Worm (Caenorhabditis elegans): ENCODE data around the gene F26G1.10.
A peak's percentile ranks its signal among the peaks of the same experiment; 100 is the strongest.

F26G1.10 gene

ce11 chrII:4806261-4806660 lies 32.1 kb downstream of the F26G1.10 start:
- no peak for TF ChIP-seq nhr-11 (tag; optimal IDR thresholded peaks at IDR 0.05)
- peak in 1 of 2 experiments; percentile 16 for TF ChIP-seq lsy-2 (tag; optimal IDR thresholded peaks at IDR 0.05)
- TF ChIP-seq F49E8.2 (tag; optimal IDR thresholded peaks at IDR 0.05; ENCODE audit: borderline replicate concordance) = no peak
- TF ChIP-seq ceh-20 (GFP tag; IDR thresholded peaks at IDR 0.05) = peak; percentile 35; the same call in 1 of the 2 replicates
- TF ChIP-seq hlh-30 (tag; optimal IDR thresholded peaks at IDR 0.05; ENCODE audit: insufficient read depth) = no peak
- TF ChIP-seq lir-3 (tag; optimal IDR thresholded peaks at IDR 0.05) = no peak
- no peak for TF ChIP-seq pha-4 (GFP tag; IDR thresholded peaks at IDR 0.05)
- no peak for TF ChIP-seq pha-4 (tag; optimal IDR thresholded peaks at IDR 0.05)
- TF ChIP-seq saeg-2 (GFP tag; IDR thresholded peaks at IDR 0.05) = no peak
- no peak for TF ChIP-seq hmg-1.1 (GFP tag; IDR thresholded peaks at IDR 0.05)
- TF ChIP-seq ceh-44 (GFP tag; IDR thresholded peaks at IDR 0.05) = no peak
- no peak for TF ChIP-seq lin-38 (GFP tag; IDR thresholded peaks at IDR 0.05)
- peak in 1 of 2 experiments; percentile 81 for TF ChIP-seq unc-62 (GFP tag; optimal IDR thresholded peaks at IDR 0.05 in 1 of 2)
- TF ChIP-seq unc-62 (tag; optimal IDR thresholded peaks at IDR 0.05) = no peak
- TF ChIP-seq vab-7 (GFP tag; IDR thresholded peaks at IDR 0.05) = no peak
- TF ChIP-seq dpl-1 (GFP tag; optimal IDR thresholded peaks at IDR 0.05) = no peak
- TF ChIP-seq unc-39 (tag; optimal IDR thresholded peaks at IDR 0.05) = no peak
- no peak for TF ChIP-seq nhr-42 (GFP tag; IDR thresholded peaks at IDR 0.05)
- TF ChIP-seq F26F4.8 (GFP tag; conservative IDR thresholded peaks at IDR 0.05) = no peak
- TF ChIP-seq madf-5 (GFP tag; IDR thresholded peaks at IDR 0.05) = no peak

- TF ChIP-seq ceh-44 (GFP tag; IDR thresholded peaks at IDR 0.05) (no peak), daf-16 (GFP tag; optimal IDR thresholded peaks at IDR 0.05) (peak in 1 of 2 experiments; percentile 18), daf-16 (tag; optimal IDR thresholded peaks at IDR 0.05) (no peak), lin-29 (GFP tag; IDR thresholded peaks at IDR 0.05) (no peak)
Measured at ce11 chrII:4806726-4807125, 32.5 kb downstream of the F26G1.10 start.

ce11 chrII:4811986-4812385 lies 37.8 kb downstream of the F26G1.10 start, which contains the start of gene rig-6:
rig-6 (minus strand) TSS chrII:4812086.
- no peak for TF ChIP-seq mes-2 (tag; optimal IDR thresholded peaks at IDR 0.05; ENCODE audit: poor library complexity, severe bottlenecking)
- TF ChIP-seq ceh-44 (GFP tag; IDR thresholded peaks at IDR 0.05) = no peak
- no peak for TF ChIP-seq F49E8.2 (tag; optimal IDR thresholded peaks at IDR 0.05; ENCODE audit: borderline replicate concordance)
- no peak for TF ChIP-seq nhr-6 (tag; optimal IDR thresholded peaks at IDR 0.05)
- TF ChIP-seq nhr-77 (tag; optimal IDR thresholded peaks at IDR 0.05) = no peak
- TF ChIP-seq mdt-29 (GFP tag; IDR thresholded peaks at IDR 0.05) = no peak
- TF ChIP-seq T20F7.1 (GFP tag; optimal IDR thresholded peaks at IDR 0.05) = no peak
- TF ChIP-seq dve-1 (tag; optimal IDR thresholded peaks at IDR 0.05; ENCODE audit: insufficient read depth) = no peak
- no peak for TF ChIP-seq arid-1 (GFP tag; conservative IDR thresholded peaks at IDR 0.05)
- TF ChIP-seq pha-4 (GFP tag; IDR thresholded peaks at IDR 0.05) = no peak
- no peak for TF ChIP-seq pha-4 (tag; optimal IDR thresholded peaks at IDR 0.05)
- TF ChIP-seq zip-11 (GFP tag; IDR thresholded peaks at IDR 0.05) = no peak

ce11 chrII:4815356-4815755 lies 41.2 kb downstream of the F26G1.10 start:
- TF ChIP-seq sdz-12 (GFP tag; optimal IDR thresholded peaks at IDR 0.05) (no peak), lin-38 (GFP tag; IDR thresholded peaks at IDR 0.05) (no peak), lin-15B (tag; optimal IDR thresholded peaks at IDR 0.05) (no peak), pqm-1 (tag; optimal IDR thresholded peaks at IDR 0.05) (no peak), nhr-10 (tag; optimal IDR thresholded peaks at IDR 0.05) (no peak), daf-8 (GFP tag; IDR thresholded peaks at IDR 0.05) (no peak), dmd-9 (GFP tag; IDR thresholded peaks at IDR 0.05) (no peak), hlh-11 (tag; optimal IDR thresholded peaks at IDR 0.05) (no peak)

Data from whole organism, L4 larva.